Worm (Caenorhabditis elegans): Measurements from ENCODE around the gene cpg-8.

The cpg-8 gene

ce11 chrV:4653093-4653492 lies 39.1 kb downstream of the cpg-8 start:
- TF ChIP-seq jun-1 (tag; optimal IDR thresholded peaks at IDR 0.05) = no peak
- TF ChIP-seq ceh-28 (tag; optimal IDR thresholded peaks at IDR 0.05) = no peak
- TF ChIP-seq nhr-77 (tag; optimal IDR thresholded peaks at IDR 0.05) = no peak
- no peak for TF ChIP-seq hmg-11 (tag; optimal IDR thresholded peaks at IDR 0.05)
- TF ChIP-seq unc-62 (GFP tag; optimal IDR thresholded peaks at IDR 0.05) = no peak
- TF ChIP-seq eor-1 (tag; optimal IDR thresholded peaks at IDR 0.05) = no peak
- no peak for TF ChIP-seq sea-2 (GFP tag; optimal IDR thresholded peaks at IDR 0.05)
- TF ChIP-seq skn-1 (tag; optimal IDR thresholded peaks at IDR 0.05) = no peak
- TF ChIP-seq lsy-12 (tag; optimal IDR thresholded peaks at IDR 0.05) = no peak
- no peak for TF ChIP-seq ama-1 (optimal IDR thresholded peaks at IDR 0.05)

ce11 chrV:4651480-4651879 lies 40.8 kb downstream of the cpg-8 start:
- TF ChIP-seq nhr-25 (tag; optimal IDR thresholded peaks at IDR 0.05) (peak; percentile 89), nfya-1 (tag; optimal IDR thresholded peaks at IDR 0.05; ENCODE audit: insufficient read depth) (peak; percentile 2), elt-2 (tag; optimal IDR thresholded peaks at IDR 0.05) (peak; percentile 40), nhr-11 (tag; optimal IDR thresholded peaks at IDR 0.05) (no peak), elt-3 (tag; optimal IDR thresholded peaks at IDR 0.05) (peak in 1 of 3 experiments; percentile 74), elt-1 (tag; optimal IDR thresholded peaks at IDR 0.05) (peak; percentile 33)

ce11 chrV:4649649-4650384 lies 42.4 kb downstream of the cpg-8 start:
- TF ChIP-seq nfya-1 (tag; optimal IDR thresholded peaks at IDR 0.05; ENCODE audit: insufficient read depth) (no peak), nhr-25 (tag; optimal IDR thresholded peaks at IDR 0.05) (peak; percentile 80), elt-1 (tag; optimal IDR thresholded peaks at IDR 0.05) (no peak), unc-62 (GFP tag; optimal IDR thresholded peaks at IDR 0.05) (no peak)

- TF ChIP-seq nfya-1 (tag; optimal IDR thresholded peaks at IDR 0.05; ENCODE audit: insufficient read depth) (no peak), elt-3 (tag; optimal IDR thresholded peaks at IDR 0.05) (peak in 1 of 3 experiments; percentile 20), daf-12 (tag; optimal IDR thresholded peaks at IDR 0.05) (no peak), nhr-11 (tag; optimal IDR thresholded peaks at IDR 0.05) (no peak), aly-2 (tag; optimal IDR thresholded peaks at IDR 0.05) (no peak), elt-2 (tag; optimal IDR thresholded peaks at IDR 0.05) (no peak), mml-1 (tag; optimal IDR thresholded peaks at IDR 0.05) (no peak)
These were observed 43.7 kb downstream of the cpg-8 start, which contains the start of gene F41F3.8 for ce11 chrV:4648527-4648926. TSS of gene F41F3.8 (plus strand) at chrV:4648827.

- TF ChIP-seq elt-2 (tag; optimal IDR thresholded peaks at IDR 0.05) (no peak), nhr-11 (tag; optimal IDR thresholded peaks at IDR 0.05) (no peak), snpc-4 (tag; optimal IDR thresholded peaks at IDR 0.05) (no peak), jun-1 (tag; optimal IDR thresholded peaks at IDR 0.05) (no peak), ama-1 (optimal IDR thresholded peaks at IDR 0.05) (peak; percentile 66), egl-27 (tag; optimal IDR thresholded peaks at IDR 0.05) (no peak), aly-2 (tag; optimal IDR thresholded peaks at IDR 0.05) (no peak), lsy-12 (tag; optimal IDR thresholded peaks at IDR 0.05) (peak; percentile 19), nfya-1 (tag; optimal IDR thresholded peaks at IDR 0.05; ENCODE audit: insufficient read depth) (peak; percentile 18), fkh-2 (tag; optimal IDR thresholded peaks at IDR 0.05) (no peak), nhr-25 (tag; optimal IDR thresholded peaks at IDR 0.05) (peak; percentile 76), nhr-76 (tag; optimal IDR thresholded peaks at IDR 0.05) (no peak)
These were observed 44.4 kb downstream of the cpg-8 start, which contains the start of gene F41F3.3 for ce11 chrV:4647857-4648256. TSS of gene F41F3.3 (minus strand) at chrV:4648239.

ce11 chrV:4647279-4647819 lies 44.9 kb downstream of the cpg-8 start:
- TF ChIP-seq nfya-1 (tag; optimal IDR thresholded peaks at IDR 0.05; ENCODE audit: insufficient read depth) (no peak), fos-1 (tag; optimal IDR thresholded peaks at IDR 0.05) (no peak), ama-1 (optimal IDR thresholded peaks at IDR 0.05) (peak; percentile 79), elt-3 (tag; optimal IDR thresholded peaks at IDR 0.05) (peak in 1 of 3 experiments; percentile 74), nhr-25 (tag; optimal IDR thresholded peaks at IDR 0.05) (peak; percentile 23), nhr-43 (tag; optimal IDR thresholded peaks at IDR 0.05; ENCODE audit: poor library complexity, severe bottlenecking) (peak; percentile 79), mml-1 (tag; optimal IDR thresholded peaks at IDR 0.05) (no peak), nhr-28 (tag; optimal IDR thresholded peaks at IDR 0.05) (no peak)

Data from whole organism, L3 larva.